Worm (Caenorhabditis elegans) whole organism, midembryonic: ENCODE data around the gene srh-265.

Experiments used
- T22C8.4 ChIP-seq: fragments of 200-800 bp; sonication (Bioruptor generic); IDR thresholded peaks from 2 replicates; pipeline ENCODE4 v1.3.6; 2022; ENCODE audit warnings: missing genetic modification characterization, missing compliant biosample characterization
- flt-1 ChIP-seq: fragments of 200-800 bp; sonication (Bioruptor generic); IDR thresholded peaks from 2 replicates; pipeline ENCODE4 v1.3.6; 2022; ENCODE audit warnings: missing genetic modification characterization, missing compliant biosample characterization
- ref-1 ChIP-seq: fragments of 200-800 bp; sonication (Bioruptor generic); conservative IDR thresholded peaks from 2 replicates; pipeline ENCODE4 v1.3.6; 2022; ENCODE audit warnings: missing genetic modification reagents, missing genetic modification characterization, missing compliant biosample characterization
- tab-1 ChIP-seq: fragments of 200-800 bp; sonication (Bioruptor generic); IDR thresholded peaks from 2 replicates; pipeline ENCODE4 v1.3.6; 2022; ENCODE audit warnings: missing genetic modification characterization, missing compliant biosample characterization
- ztf-29 ChIP-seq: fragments of 200-800 bp; sonication (Bioruptor generic); IDR thresholded peaks from 2 replicates; pipeline ENCODE4 v1.3.6; 2022; ENCODE audit warnings: missing genetic modification reagents, missing genetic modification characterization, missing compliant biosample characterization

DNA sequence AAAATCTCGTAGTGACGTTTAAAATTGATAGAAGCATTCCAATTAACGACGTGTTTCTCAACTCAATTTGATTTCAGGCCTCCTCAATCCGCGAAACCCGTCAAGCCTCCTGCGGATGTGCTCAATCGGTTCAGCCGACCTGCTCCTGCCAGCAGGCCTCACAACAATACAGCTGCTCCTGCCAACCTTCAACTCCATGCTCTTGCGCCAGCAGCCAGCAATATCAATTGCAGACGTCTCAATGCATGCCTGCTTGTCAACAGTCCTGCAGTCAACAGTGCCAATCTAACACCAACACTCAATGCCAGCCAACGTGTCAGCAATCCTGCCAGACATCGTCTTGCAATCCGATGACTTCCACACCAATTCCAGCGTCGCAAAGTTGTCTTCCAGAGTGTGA is 50.0 kb downstream of the srh-265 start:
- TF ChIP-seq ztf-29 (GFP tag; lab: Robert Waterston, UW) = no peak
- no peak for TF ChIP-seq T22C8.4 (GFP tag; lab: Robert Waterston, UW)
- TF ChIP-seq ref-1 = no peak
- TF ChIP-seq tab-1 (GFP tag; lab: Robert Waterston, UW) = no peak
- TF ChIP-seq flt-1 = no peak
